Fruit fly (Drosophila melanogaster) whole organism, wandering third instar larva: Measurements from ENCODE around the gene Fdx2.
A peak's percentile ranks its signal among the peaks of the same experiment; 100 is the strongest.

Experiments used
- Abd-B ChIP-seq: fragments of >200 bp; optimal IDR thresholded peaks from 2 replicates; lab custom pipeline; 2017; ENCODE audit warnings: missing biosample characterization, missing genetic modification characterization
- CG32264 ChIP-seq: fragments of 200-800 bp; sonication (Bioruptor generic); optimal IDR thresholded peaks from 2 replicates; lab custom pipeline; 2016; ENCODE audit warnings: missing biosample characterization, missing genetic modification characterization
- CrebA ChIP-seq: fragments of 200-800 bp; sonication (Bioruptor generic); optimal IDR thresholded peaks from 2 replicates; lab custom pipeline; 2016; ENCODE audit warnings: missing biosample characterization, mild to moderate bottlenecking, missing genetic modification characterization, borderline replicate concordance
- Dfd ChIP-seq: fragments of >200 bp; optimal IDR thresholded peaks from 2 replicates; lab custom pipeline; 2017; ENCODE audit warnings: missing biosample characterization, missing genetic modification characterization
- Dif ChIP-seq: fragments of 200-275, 200-300 bp; sonication (Bioruptor generic); optimal IDR thresholded peaks from 2 replicates; lab custom pipeline; 2018; ENCODE audit warnings: missing biosample characterization, missing genetic modification characterization; ENCODE audit not compliant: partially characterized antibody
- GATAd ChIP-seq: sonication (Bioruptor generic); optimal IDR thresholded peaks from 2 replicates; lab custom pipeline; 2016; ENCODE audit warnings: missing biosample characterization, missing genetic modification characterization
- HLH106 ChIP-seq: fragments of 200-800 bp; optimal IDR thresholded peaks from 3 replicates; lab custom pipeline; 2019; ENCODE audit warnings: missing biosample characterization, mild to moderate bottlenecking, missing genetic modification characterization, moderate library complexity
- Hnf4 ChIP-seq: fragments of 200-800 bp; sonication (Bioruptor generic); optimal IDR thresholded peaks from 2 replicates; lab custom pipeline; 2016; ENCODE audit warnings: missing biosample characterization, mild to moderate bottlenecking, missing genetic modification characterization
- Hr83 ChIP-seq: fragments of 200-300 bp; sonication (Bioruptor generic); optimal IDR thresholded peaks from 2 replicates; lab custom pipeline; 2016; ENCODE audit warnings: missing biosample characterization, mild to moderate bottlenecking, missing genetic modification characterization, moderate library complexity; ENCODE audit not compliant: poor library complexity, severe bottlenecking
- Jra ChIP-seq: sonication (Bioruptor generic); optimal IDR thresholded peaks from 2 replicates; lab custom pipeline; 2016; ENCODE audit warnings: missing biosample characterization, missing genetic modification characterization
- Mio ChIP-seq: sonication (Bioruptor generic); optimal IDR thresholded peaks from 2 replicates; lab custom pipeline; 2016; ENCODE audit warnings: missing biosample characterization, missing genetic modification characterization
- Myc ChIP-seq: fragments of >200 bp; optimal IDR thresholded peaks from 2 replicates; lab custom pipeline; 2017
- N ChIP-seq: fragments of >200 bp; optimal IDR thresholded peaks from 2 replicates; lab custom pipeline; 2018; ENCODE audit warnings: missing biosample characterization, missing external identifiers, missing genetic modification characterization
- OdsH ChIP-seq: fragments of 200-800 bp; sonication (Bioruptor generic); optimal IDR thresholded peaks from 2 replicates; lab custom pipeline; 2016; ENCODE audit warnings: missing biosample characterization, mild to moderate bottlenecking, missing genetic modification characterization
- Rel ChIP-seq, 2 experiments: fragments of 200-800 bp; sonication (Bioruptor generic) in 1 of 2; optimal IDR thresholded peaks; 2 replicates in 1 of 2; 3 replicates in 1 of 2; lab custom pipeline; 2016 to 2019; ENCODE audit warnings: mild to moderate bottlenecking in 2 of 2, missing biosample characterization in 2 of 2, missing genetic modification characterization in 2 of 2, moderate library complexity in 1 of 2
- Sp1 ChIP-seq: fragments of 200-800 bp; sonication (Bioruptor generic); optimal IDR thresholded peaks from 3 replicates; lab custom pipeline; 2019; ENCODE audit warnings: missing biosample characterization, mild to moderate bottlenecking, missing genetic modification characterization, moderate library complexity
- Vsx2 ChIP-seq: fragments of 200-300, 225-300 bp; sonication (Bioruptor generic); optimal IDR thresholded peaks from 2 replicates; lab custom pipeline; 2018; ENCODE audit warnings: missing biosample characterization, missing genetic modification characterization; ENCODE audit not compliant: partially characterized antibody
- br ChIP-seq: fragments of 200-800 bp; sonication (Bioruptor generic); optimal IDR thresholded peaks from 2 replicates; lab custom pipeline; 2016; ENCODE audit warnings: missing biosample characterization, missing genetic modification characterization
- brk ChIP-seq: fragments of 200-800 bp; sonication (Bioruptor generic); optimal IDR thresholded peaks from 2 replicates; lab custom pipeline; 2016; ENCODE audit warnings: missing biosample characterization, mild to moderate bottlenecking, missing genetic modification characterization
- dl ChIP-seq, 2 experiments: fragments of 175-275, 200-275 bp in 1 of 2; fragments of 200-275 bp in 1 of 2; sonication (Bioruptor generic); optimal IDR thresholded peaks; lab custom pipeline; 2018; ENCODE audit warnings: mild to moderate bottlenecking in 2 of 2, missing biosample characterization in 2 of 2, missing genetic modification characterization in 2 of 2, moderate library complexity in 2 of 2; ENCODE audit not compliant: partially characterized antibody in 2 of 2, insufficient read depth in 1 of 2
- dsf ChIP-seq: sonication (Bioruptor generic); optimal IDR thresholded peaks from 2 replicates; lab custom pipeline; 2016; ENCODE audit warnings: missing biosample characterization, missing genetic modification characterization, borderline replicate concordance
- ey ChIP-seq: fragments of 200-800 bp; sonication (Bioruptor generic); optimal IDR thresholded peaks from 2 replicates; lab custom pipeline; 2016; ENCODE audit warnings: missing biosample characterization, missing genetic modification characterization
- foxo ChIP-seq, 2 experiments: fragments of 200-800 bp; sonication (Bioruptor generic); optimal IDR thresholded peaks; 2 replicates in 1 of 2; 3 replicates in 1 of 2; lab custom pipeline; 2016 to 2017; ENCODE audit warnings: missing biosample characterization in 2 of 2, missing genetic modification characterization in 2 of 2
- fru ChIP-seq: fragments of 200-800 bp; sonication (Bioruptor generic); optimal IDR thresholded peaks from 3 replicates; lab custom pipeline; 2016; ENCODE audit warnings: missing biosample characterization, mild to moderate bottlenecking, missing genetic modification characterization
- jim ChIP-seq: fragments of 175-275, 200-325 bp; sonication (Bioruptor generic); optimal IDR thresholded peaks from 2 replicates; lab custom pipeline; 2016; ENCODE audit warnings: missing biosample characterization, mild to moderate bottlenecking, missing genetic modification characterization
- psq ChIP-seq: fragments of 200-800 bp; sonication (Bioruptor generic); optimal IDR thresholded peaks from 3 replicates; lab custom pipeline; 2017; ENCODE audit warnings: missing biosample characterization, mild to moderate bottlenecking, missing genetic modification characterization, moderate library complexity
- rgr ChIP-seq: fragments of 200-800 bp; sonication (Bioruptor generic); optimal IDR thresholded peaks from 3 replicates; lab custom pipeline; 2016; ENCODE audit warnings: missing biosample characterization, mild to moderate bottlenecking, missing genetic modification characterization
- sage ChIP-seq: fragments of 200-800 bp; sonication (Bioruptor generic); optimal IDR thresholded peaks from 2 replicates; lab custom pipeline; 2016; ENCODE audit warnings: missing biosample characterization, mild to moderate bottlenecking, missing genetic modification characterization
- sv ChIP-seq: fragments of 200-800 bp; sonication (Bioruptor generic); optimal IDR thresholded peaks from 3 replicates; lab custom pipeline; 2016; ENCODE audit warnings: missing biosample characterization, missing genetic modification characterization
- tai ChIP-seq: sonication (Bioruptor generic); optimal IDR thresholded peaks from 2 replicates; lab custom pipeline; 2016; ENCODE audit warnings: missing biosample characterization, missing genetic modification characterization
- woc ChIP-seq: sonication (Bioruptor generic); optimal IDR thresholded peaks from 2 replicates; lab custom pipeline; 2016; ENCODE audit warnings: missing biosample characterization, mild to moderate bottlenecking, missing genetic modification characterization

The Fdx2 gene

dm6 chr3L:4307691-4308383 is 15.6 kb downstream of the Fdx2 start, which contains the start of gene dyl:
Gene dyl (minus strand): TSS chr3L:4307718.
- TF ChIP-seq CG32264 (GFP tag; lab: Kevin White, UChicago) (no peak), foxo (GFP tag; optimal IDR thresholded peaks at IDR 0.05; lab: Kevin White, UChicago) (no peak), sage (no peak), Myc (no peak), Vsx2 (GFP tag; lab: Kevin White, UChicago) (no peak)
- TF ChIP-seq, all 38 proteins: peak for 0

dm6 chr3L:4310604-4311003 is 18.3 kb downstream of the Fdx2 start:
- TF ChIP-seq tai (no peak), GATAd (no peak), br (no peak), sage (no peak), rgr (GFP tag; lab: Kevin White, UChicago) (no peak), Hr83 (GFP tag; lab: Kevin White, UChicago) (no peak), fru (GFP tag; lab: Kevin White, UChicago) (no peak), N (GFP tag; lab: Kevin White, UChicago) (no peak), CG32264 (GFP tag; lab: Kevin White, UChicago) (no peak), foxo (GFP tag; optimal IDR thresholded peaks at IDR 0.05; lab: Kevin White, UChicago) (no peak)

- TF ChIP-seq fru (GFP tag; lab: Kevin White, UChicago) (peak; percentile 50), foxo (GFP tag; optimal IDR thresholded peaks at IDR 0.05; lab: Kevin White, UChicago) (no peak), CrebA (GFP tag; lab: Kevin White, UChicago) (no peak), brk (GFP tag; lab: Kevin White, UChicago) (no peak), ey (GFP tag; lab: Kevin White, UChicago) (peak; percentile 33), Hr83 (GFP tag; lab: Kevin White, UChicago) (peak; percentile 89), Mio (GFP tag; lab: Kevin White, UChicago) (no peak), Dif (no peak), OdsH (GFP tag; lab: Kevin White, UChicago) (peak; percentile 42), sv (peak; percentile 29), N (GFP tag; lab: Kevin White, UChicago) (no peak), Sp1 (GFP tag; lab: Kevin White, UChicago) (no peak), psq (peak; percentile 25), tai (peak; percentile 57), HLH106 (tag; lab: Kevin White, UChicago) (peak; percentile 16), Dfd (GFP tag; lab: Kevin White, UChicago) (no peak), dl (GFP tag; optimal IDR thresholded peaks at IDR 0.05; lab: Kevin White, UChicago; ENCODE audit: insufficient read depth in 1 of 2, partially characterized antibody in 2 of 2) (no peak), Hnf4 (GFP tag; lab: Kevin White, UChicago) (peak; percentile 75), Jra (GFP tag; lab: Kevin White, UChicago) (peak; percentile 18), Rel (GFP tag; optimal IDR thresholded peaks at IDR 0.05; lab: Kevin White, UChicago) (no peak), Rel (tag; optimal IDR thresholded peaks at IDR 0.05; lab: Kevin White, UChicago) (no peak), CG32264 (GFP tag; lab: Kevin White, UChicago) (no peak), Abd-B (GFP tag; lab: Kevin White, UChicago) (no peak), Myc (no peak), dsf (GFP tag; lab: Kevin White, UChicago) (peak; percentile 64), woc (GFP tag; lab: Kevin White, UChicago) (no peak), rgr (GFP tag; lab: Kevin White, UChicago) (peak; percentile 72), jim (GFP tag; lab: Kevin White, UChicago) (no peak)
Observed at dm6 chr3L:4313299-4313698, 21.0 kb downstream of the Fdx2 start, which contains the start of gene Claspin. Gene Claspin (plus strand): TSS chr3L:4313483.
